Worm (Caenorhabditis elegans): ENCODE data around the gene Y54G2A.45.

DNA sequence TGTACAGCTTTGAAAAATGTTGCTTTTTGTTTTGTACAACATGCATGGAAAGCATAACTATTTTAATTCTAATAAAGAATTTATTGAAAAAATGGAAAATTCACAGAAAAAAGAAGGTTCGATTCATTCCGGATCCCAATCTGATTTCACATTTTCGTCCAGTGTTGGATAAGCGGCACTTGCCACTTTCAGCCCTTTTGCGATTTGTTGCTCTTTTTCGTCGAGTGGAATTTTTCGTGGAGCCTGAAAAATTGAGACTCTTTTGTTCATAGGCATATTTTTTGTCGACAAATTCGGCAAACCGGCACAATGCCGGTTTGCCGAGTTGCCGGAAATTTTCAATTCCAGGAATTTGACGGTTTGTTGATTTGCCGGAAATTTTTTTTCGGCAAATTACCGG is 46.0 kb downstream of the Y54G2A.45 start:
- no peak for TF ChIP-seq ztf-6 (GFP tag; IDR thresholded peaks at IDR 0.05)
- no peak for TF ChIP-seq snpc-3.4 (tag; optimal IDR thresholded peaks at IDR 0.05)
- TF ChIP-seq zfh-2 (GFP tag; conservative IDR thresholded peaks at IDR 0.05), result no peak
- TF ChIP-seq pbrm-1 (GFP tag; IDR thresholded peaks at IDR 0.05), result no peak
- TF ChIP-seq pha-4 (tag; optimal IDR thresholded peaks at IDR 0.05), result no peak
- no peak for TF ChIP-seq B0035.1 (tag; optimal IDR thresholded peaks at IDR 0.05)
- no peak for TF ChIP-seq mxl-1 (tag; optimal IDR thresholded peaks at IDR 0.05)
- TF ChIP-seq tbp1 (GFP tag; optimal IDR thresholded peaks at IDR 0.05), result no peak
- TF ChIP-seq egrh-3 (GFP tag; IDR thresholded peaks at IDR 0.05), result no peak
- no peak for TF ChIP-seq mel-28 (tag; optimal IDR thresholded peaks at IDR 0.05; ENCODE audit: borderline replicate concordance)
- TF ChIP-seq hmg-20 (GFP tag; IDR thresholded peaks at IDR 0.05), result no peak
- no peak for TF ChIP-seq ceh-58 (GFP tag; IDR thresholded peaks at IDR 0.05)
- TF ChIP-seq sptf-2 (GFP tag; optimal IDR thresholded peaks at IDR 0.05), result no peak
- TF ChIP-seq K12H6.12 (tag; optimal IDR thresholded peaks at IDR 0.05), result no peak
